Fruit fly (Drosophila melanogaster): ENCODE data around the gene jub.

The jub gene

dm6 chrX:13781739-13782502 is 48.2 kb downstream of the jub start, which contains the start of the genes CtsB and amrt:
CtsB (minus strand) TSS chrX:13782170.
amrt (plus strand) TSS chrX:13782459.
- peak; percentile 64 for TF ChIP-seq noc (tag; optimal IDR thresholded peaks at IDR 0.05)

- TF ChIP-seq noc (tag; optimal IDR thresholded peaks at IDR 0.05) = peak; percentile 22
These were observed 50.4 kb downstream of the jub start for dm6 chrX:13779696-13780095.

dm6 chrX:13778568-13778967 is 51.5 kb downstream of the jub start:
- TF ChIP-seq noc (tag; optimal IDR thresholded peaks at IDR 0.05) = no peak

All from whole organism, larva.